Fruit fly (Drosophila melanogaster) whole organism, embryonic: Measurements from ENCODE around the gene orion.
A peak's percentile ranks its signal among the peaks of the same experiment; 100 is the strongest.

Source experiments
- Abd-B ChIP-seq: fragments of 200-800 bp; sonication (Bioruptor generic); optimal IDR thresholded peaks from 2 replicates; lab custom pipeline; 2018; ENCODE audit warnings: missing biosample characterization, mild to moderate bottlenecking, missing genetic modification characterization, moderate library complexity
- Aef1 ChIP-seq: fragments of 200-800 bp; sonication (Bioruptor generic); IDR thresholded peaks from 3 replicates; pipeline ENCODE4 v1.3.6; 2022; ENCODE audit warnings: missing biosample characterization, missing genetic modification characterization
- Bgb ChIP-seq: fragments of 200-800 bp; sonication (Bioruptor generic); IDR thresholded peaks from 2 replicates; pipeline ENCODE4 v1.3.6; 2022; ENCODE audit warnings: missing biosample characterization, missing genetic modification characterization; ENCODE audit not compliant: partially characterized antibody
- Bteb2 ChIP-seq: fragments of 200-800 bp; sonication (Bioruptor generic); optimal IDR thresholded peaks from 2 replicates; lab custom pipeline; 2016; ENCODE audit warnings: missing biosample characterization, missing genetic modification characterization
- CG10209 ChIP-seq: fragments of 200-800 bp; sonication (Bioruptor generic); optimal IDR thresholded peaks from 3 replicates; lab custom pipeline; 2017; ENCODE audit warnings: missing biosample characterization, mild to moderate bottlenecking, missing genetic modification characterization, missing genetic modification reagents
- CG10565 ChIP-seq: fragments of 200-800 bp; sonication (Bioruptor generic); optimal IDR thresholded peaks from 3 replicates; lab custom pipeline; 2016; ENCODE audit warnings: missing biosample characterization, mild to moderate bottlenecking, missing genetic modification characterization
- CG11085 ChIP-seq: fragments of 200-800 bp; sonication (Bioruptor generic); IDR thresholded peaks from 2 replicates; pipeline ENCODE4 v1.3.6; 2022; ENCODE audit warnings: missing biosample characterization, missing genetic modification characterization
- CG11398 ChIP-seq: fragments of 200-800 bp; sonication (Bioruptor generic); optimal IDR thresholded peaks from 2 replicates; lab custom pipeline; 2016; ENCODE audit warnings: missing biosample characterization, missing genetic modification characterization
- CG12219 ChIP-seq: fragments of 200-800 bp; sonication (Bioruptor generic); optimal IDR thresholded peaks from 3 replicates; lab custom pipeline; 2018; ENCODE audit warnings: missing biosample characterization, mild to moderate bottlenecking, missing genetic modification characterization
- CG12391 ChIP-seq: fragments of 200-800 bp; sonication (Bioruptor generic); optimal IDR thresholded peaks from 3 replicates; lab custom pipeline; 2018; ENCODE audit warnings: missing biosample characterization, mild to moderate bottlenecking, missing genetic modification characterization, moderate library complexity
- CG13624 ChIP-seq: fragments of 200-800 bp; sonication (Bioruptor generic); optimal IDR thresholded peaks from 2 replicates; lab custom pipeline; 2016; ENCODE audit warnings: missing biosample characterization, missing genetic modification characterization
- CG1647 ChIP-seq: fragments of 200-800 bp; sonication (Bioruptor generic); optimal IDR thresholded peaks from 3 replicates; lab custom pipeline; 2016; ENCODE audit warnings: missing biosample characterization, missing genetic modification characterization
- CG17912 ChIP-seq: fragments of 200-800 bp; sonication (Bioruptor generic); optimal IDR thresholded peaks from 2 replicates; lab custom pipeline; 2018; ENCODE audit warnings: missing biosample characterization, mild to moderate bottlenecking, missing genetic modification characterization
- CG18011 ChIP-seq: fragments of 200-800 bp; sonication (Bioruptor generic); optimal IDR thresholded peaks from 2 replicates; lab custom pipeline; 2017; ENCODE audit warnings: missing biosample characterization, missing genetic modification characterization, mild to moderate bottlenecking, moderate library complexity, missing genotype
- CG2678 ChIP-seq: fragments of 200-800 bp; sonication (Bioruptor generic); optimal IDR thresholded peaks from 3 replicates; lab custom pipeline; 2019; ENCODE audit warnings: missing biosample characterization, mild to moderate bottlenecking, missing genetic modification characterization, moderate library complexity
- CG31224 ChIP-seq: fragments of 200-800 bp; sonication (Bioruptor generic); IDR thresholded peaks from 2 replicates; pipeline ENCODE4 v1.3.6; 2022; ENCODE audit warnings: missing biosample characterization, missing genetic modification characterization
- CG3281 ChIP-seq: fragments of 200-800 bp; sonication (Bioruptor generic); optimal IDR thresholded peaks from 3 replicates; lab custom pipeline; 2017; ENCODE audit warnings: missing biosample characterization, mild to moderate bottlenecking, missing genetic modification characterization
- CG3726 ChIP-seq: fragments of 200-800 bp; sonication (Bioruptor generic); IDR thresholded peaks from 3 replicates; pipeline ENCODE4, ENCODE4 v1.3.6; 2022; ENCODE audit warnings: missing biosample characterization, missing genetic modification characterization
- CG4328 ChIP-seq: fragments of 200-800 bp; sonication (Bioruptor generic); optimal IDR thresholded peaks from 3 replicates; lab custom pipeline; 2017; ENCODE audit warnings: missing biosample characterization, missing genetic modification reagents, missing genetic modification characterization
- CG4360 ChIP-seq: fragments of 200-800 bp; sonication (Bioruptor generic); IDR thresholded peaks from 2 replicates; pipeline ENCODE4 v1.3.6; 2022; ENCODE audit warnings: missing biosample characterization, missing genetic modification characterization
- CG4404 ChIP-seq: fragments of 200-800 bp; sonication (Bioruptor generic); IDR thresholded peaks from 2 replicates; pipeline ENCODE4 v1.3.6; 2022; ENCODE audit warnings: missing biosample characterization, missing genetic modification characterization
- CG6272 ChIP-seq: fragments of 200-800 bp; sonication (Bioruptor generic); IDR thresholded peaks from 2 replicates; pipeline ENCODE4 v1.3.6; 2022; ENCODE audit warnings: missing biosample characterization, missing genetic modification characterization
- CG6854 ChIP-seq: fragments of 200-800 bp; sonication (Bioruptor generic); optimal IDR thresholded peaks from 3 replicates; lab custom pipeline; 2017; ENCODE audit warnings: missing biosample characterization, mild to moderate bottlenecking, missing genetic modification characterization
- CG8281 ChIP-seq: fragments of 200-800 bp; sonication (Bioruptor generic); optimal IDR thresholded peaks from 2 replicates; lab custom pipeline; 2018; ENCODE audit warnings: missing biosample characterization, mild to moderate bottlenecking, missing genetic modification characterization, moderate library complexity
- CG9876 ChIP-seq: fragments of 200-800 bp; sonication (Bioruptor generic); optimal IDR thresholded peaks from 2 replicates; lab custom pipeline; 2016; ENCODE audit warnings: missing biosample characterization, missing genetic modification characterization
- H15 ChIP-seq: fragments of 200-800 bp; sonication (Bioruptor generic); IDR thresholded peaks from 3 replicates; pipeline ENCODE4 v1.3.6; 2022; ENCODE audit warnings: missing biosample characterization, missing genetic modification characterization
- Hr3 ChIP-seq: fragments of 200-800 bp; sonication (Bioruptor generic); optimal IDR thresholded peaks from 3 replicates; lab custom pipeline; 2016; ENCODE audit warnings: missing biosample characterization, missing genetic modification characterization
- Nf-YC ChIP-seq: fragments of 200-800 bp; optimal IDR thresholded peaks from 3 replicates; lab custom pipeline; 2019; ENCODE audit warnings: missing biosample characterization, mild to moderate bottlenecking, missing genetic modification characterization, moderate library complexity
- Sox100B ChIP-seq: fragments of 200-800 bp; sonication (Bioruptor generic); optimal IDR thresholded peaks from 3 replicates; lab custom pipeline; 2018; ENCODE audit warnings: missing biosample characterization, mild to moderate bottlenecking, missing genetic modification characterization
- az2 ChIP-seq: fragments of 200-800 bp; sonication (Bioruptor generic); optimal IDR thresholded peaks from 3 replicates; lab custom pipeline; 2016; ENCODE audit warnings: missing biosample characterization, missing genetic modification characterization
- bigmax ChIP-seq: fragments of 200-800 bp; sonication (Bioruptor generic); optimal IDR thresholded peaks from 2 replicates; lab custom pipeline; 2018; ENCODE audit warnings: missing biosample characterization, mild to moderate bottlenecking, missing genetic modification characterization
- caup ChIP-seq: fragments of 200-800 bp; sonication (Bioruptor generic); optimal IDR thresholded peaks from 3 replicates; lab custom pipeline; 2017; ENCODE audit warnings: missing biosample characterization, mild to moderate bottlenecking, missing genetic modification characterization, moderate library complexity; ENCODE audit not compliant: severe bottlenecking
- dan ChIP-seq: fragments of 200-800 bp; sonication (Bioruptor generic); IDR thresholded peaks from 2 replicates; pipeline ENCODE4 v1.3.6; 2022; ENCODE audit warnings: missing biosample characterization, missing genetic modification characterization
- dysf ChIP-seq: fragments of 200-800 bp; sonication (Bioruptor generic); IDR thresholded peaks from 3 replicates; pipeline ENCODE4 v1.3.6; 2022; ENCODE audit warnings: missing biosample characterization, missing genetic modification characterization
- ewg ChIP-seq: fragments of 200-800 bp; sonication (Bioruptor generic); optimal IDR thresholded peaks from 3 replicates; lab custom pipeline; 2017; ENCODE audit warnings: mild to moderate bottlenecking, missing biosample characterization, missing genetic modification reagents, missing genetic modification characterization
- exex ChIP-seq: fragments of 200-800 bp; sonication (Bioruptor generic); optimal IDR thresholded peaks from 4 replicates; lab custom pipeline; 2018; ENCODE audit warnings: missing biosample characterization, mild to moderate bottlenecking, missing genetic modification characterization, moderate library complexity
- fd96Cb ChIP-seq: fragments of 200-800 bp; sonication (Bioruptor generic); optimal IDR thresholded peaks from 2 replicates; lab custom pipeline; 2018; ENCODE audit warnings: missing biosample characterization, mild to moderate bottlenecking, missing genetic modification characterization, moderate library complexity
- hbn ChIP-seq: fragments of 200-800 bp; sonication (Bioruptor generic); IDR thresholded peaks from 2 replicates; pipeline ENCODE4 v1.3.6; 2022; ENCODE audit warnings: missing biosample characterization, missing genetic modification characterization; ENCODE audit not compliant: partially characterized antibody
- jumu ChIP-seq: fragments of 200-800 bp; sonication (Bioruptor generic); optimal IDR thresholded peaks from 3 replicates; lab custom pipeline; 2016; ENCODE audit warnings: missing biosample characterization, missing genetic modification characterization
- kay ChIP-seq: fragments of 200-800 bp; sonication (Bioruptor generic); optimal IDR thresholded peaks from 2 replicates; lab custom pipeline; 2016; ENCODE audit warnings: missing biosample characterization, missing genetic modification characterization
- lab ChIP-seq: fragments of 200-800 bp; sonication (Bioruptor generic); optimal IDR thresholded peaks from 3 replicates; lab custom pipeline; 2017; ENCODE audit warnings: missing biosample characterization, missing genetic modification characterization, mild to moderate bottlenecking, moderate library complexity, missing genetic modification reagents
- lbe ChIP-seq: fragments of 200-800 bp; sonication (Bioruptor generic); optimal IDR thresholded peaks from 2 replicates; lab custom pipeline; 2016; ENCODE audit warnings: missing biosample characterization, mild to moderate bottlenecking, missing genetic modification characterization
- mam ChIP-seq: fragments of 200-800 bp; sonication (Bioruptor generic); optimal IDR thresholded peaks from 3 replicates; lab custom pipeline; 2016; ENCODE audit warnings: missing biosample characterization, missing genetic modification characterization
- nerfin-2 ChIP-seq: fragments of 200-800 bp; sonication (Bioruptor generic); IDR thresholded peaks from 2 replicates; pipeline ENCODE4 v1.3.6; 2022; ENCODE audit warnings: missing biosample characterization, missing genetic modification characterization; ENCODE audit not compliant: partially characterized antibody
- nmo ChIP-seq: fragments of 200-800 bp; sonication (Bioruptor generic); optimal IDR thresholded peaks from 2 replicates; lab custom pipeline; 2018; ENCODE audit warnings: missing biosample characterization, mild to moderate bottlenecking, missing genetic modification characterization, moderate library complexity
- pb ChIP-seq: fragments of 200-800 bp; sonication (Bioruptor generic); optimal IDR thresholded peaks from 3 replicates; lab custom pipeline; 2016; ENCODE audit warnings: missing biosample characterization, missing genetic modification characterization
- pita ChIP-seq: fragments of 200-800 bp; sonication (Bioruptor generic); optimal IDR thresholded peaks from 2 replicates; lab custom pipeline; 2017; ENCODE audit warnings: missing biosample characterization, mild to moderate bottlenecking, missing genetic modification characterization
- salm ChIP-seq: fragments of 200-800 bp; sonication (Bioruptor generic); optimal IDR thresholded peaks from 2 replicates; lab custom pipeline; 2018; ENCODE audit warnings: missing biosample characterization, mild to moderate bottlenecking, missing genetic modification characterization
- seq ChIP-seq: fragments of 200-800 bp; sonication (Bioruptor generic); IDR thresholded peaks from 2 replicates; pipeline ENCODE4 v1.3.6; 2022; ENCODE audit warnings: missing biosample characterization, missing genetic modification characterization
- wek ChIP-seq: fragments of 200-800 bp; sonication (Bioruptor generic); optimal IDR thresholded peaks from 3 replicates; lab custom pipeline; 2018; ENCODE audit warnings: missing biosample characterization, mild to moderate bottlenecking, missing genetic modification characterization, moderate library complexity
- zfh2 ChIP-seq: fragments of 200-800 bp; sonication (Bioruptor generic); optimal IDR thresholded peaks from 2 replicates; lab custom pipeline; 2016; ENCODE audit warnings: missing biosample characterization, missing genetic modification characterization

The orion gene

dm6 chrX:7970396-7970795, 23.7 kb upstream of the orion start (continued):
- TF ChIP-seq Bteb2 (GFP tag; lab: Kevin White, UChicago) = no peak
- TF ChIP-seq jumu = peak; percentile 15
- TF ChIP-seq Sox100B = peak; percentile 49
- TF ChIP-seq ewg (GFP tag; lab: Kevin White, UChicago) = no peak
- TF ChIP-seq zfh2 (GFP tag; lab: Kevin White, UChicago) = peak; percentile 55
- no peak for TF ChIP-seq CG11398 (GFP tag; lab: Kevin White, UChicago)
- TF ChIP-seq lab (GFP tag; lab: Kevin White, UChicago) = peak; percentile 73
- TF ChIP-seq seq (GFP tag; lab: Robert Waterston, UW) = 0 out of 2 replicates have a peak, but pooled peaks have one; percentile 12
- TF ChIP-seq CG1647 (GFP tag; lab: Kevin White, UChicago) = no peak
- TF ChIP-seq CG10209 (GFP tag; lab: Kevin White, UChicago) = peak; percentile 20
- peak; percentile 11 for TF ChIP-seq exex (tag; lab: Kevin White, UChicago)
- TF ChIP-seq Bgb = peak; percentile 31; the same call in 1 of the 2 replicates
- peak; percentile 58 for TF ChIP-seq hbn
- peak; percentile 57 for TF ChIP-seq mam (GFP tag; lab: Kevin White, UChicago)
- no peak for TF ChIP-seq CG6272
- TF ChIP-seq CG4360 = no peak
- no peak for TF ChIP-seq CG18011 (GFP tag; lab: Kevin White, UChicago)
- peak; percentile 17 for TF ChIP-seq CG6854 (GFP tag; lab: Kevin White, UChicago)
- peak; percentile 10 for TF ChIP-seq CG13624 (GFP tag; lab: Kevin White, UChicago)
- TF ChIP-seq fd96Cb (tag; lab: Kevin White, UChicago) = peak; percentile 47
- peak; percentile 60 for TF ChIP-seq CG12391 (tag; lab: Kevin White, UChicago)
- TF ChIP-seq CG2678 = peak; percentile 73
- peak; percentile 43 for TF ChIP-seq CG3281 (GFP tag; lab: Kevin White, UChicago)
- no peak for TF ChIP-seq Hr3
- peak; percentile 48 for TF ChIP-seq nmo
- peak; percentile 33 for TF ChIP-seq CG12219 (GFP tag; lab: Kevin White, UChicago)
- TF ChIP-seq wek = no peak
- peak; percentile 27; the same call in 1 of the 2 replicates for TF ChIP-seq CG4404 (GFP tag; lab: Robert Waterston, UW)
- TF ChIP-seq kay = no peak
- no peak for TF ChIP-seq salm (tag; lab: Kevin White, UChicago)
- TF ChIP-seq bigmax = no peak
- no peak for TF ChIP-seq pb (GFP tag; lab: Kevin White, UChicago)
- no peak for TF ChIP-seq CG11085 (GFP tag; lab: Robert Waterston, UW)
- TF ChIP-seq Nf-YC (tag; lab: Kevin White, UChicago) = peak; percentile 18
- TF ChIP-seq pita (GFP tag; lab: Kevin White, UChicago) = no peak
- TF ChIP-seq caup = peak; percentile 51
- no peak for TF ChIP-seq nerfin-2
- peak; percentile 37 for TF ChIP-seq az2 (GFP tag; lab: Kevin White, UChicago)
- peak; percentile 32; the same call in 1 of the 2 replicates for TF ChIP-seq CG31224
- TF ChIP-seq CG3726 (GFP tag; lab: Robert Waterston, UW) = no peak
- TF ChIP-seq CG8281 = no peak
- TF ChIP-seq CG17912 (GFP tag; lab: Kevin White, UChicago) = no peak
- no peak for TF ChIP-seq Aef1
- TF ChIP-seq CG4328 (GFP tag; lab: Kevin White, UChicago) = peak; percentile 32
- TF ChIP-seq dysf (GFP tag; lab: Robert Waterston, UW) = peak; percentile 67
- peak; percentile 43 for TF ChIP-seq Abd-B (GFP tag; lab: Kevin White, UChicago)
- TF ChIP-seq lbe (GFP tag; lab: Kevin White, UChicago) = peak; percentile 0
- no peak for TF ChIP-seq CG10565
- TF ChIP-seq H15 (GFP tag; lab: Robert Waterston, UW) = no peak
- no peak for TF ChIP-seq CG9876 (GFP tag; lab: Kevin White, UChicago)
- no peak for TF ChIP-seq dan (GFP tag; lab: Robert Waterston, UW)
